Fruit fly (Drosophila melanogaster) whole organism, pupa: ENCODE data around the gene Mur2B.

Source experiments
- CG10348 ChIP-seq: fragments of 200-800 bp; sonication (Bioruptor generic); IDR thresholded peaks from 2 replicates; pipeline ENCODE4 v1.3.6; 2022; ENCODE audit warnings: missing biosample characterization, missing genetic modification characterization
- CG12605 ChIP-seq: fragments of 200-800 bp; sonication (Bioruptor generic); IDR thresholded peaks from 2 replicates; pipeline ENCODE4 v1.3.6; 2022; ENCODE audit warnings: missing biosample characterization, missing genetic modification characterization
- CG13204 ChIP-seq: fragments of 200-800 bp; sonication (Bioruptor generic); optimal IDR thresholded peaks from 2 replicates; lab custom pipeline; 2018; ENCODE audit warnings: missing biosample characterization, mild to moderate bottlenecking, missing genetic modification characterization, moderate library complexity
- CG14655 ChIP-seq: fragments of 200-800 bp; sonication (Bioruptor generic); optimal IDR thresholded peaks from 3 replicates; lab custom pipeline; 2017; ENCODE audit warnings: mild to moderate bottlenecking, missing biosample characterization, missing genetic modification reagents, missing genetic modification characterization
- CG15710 ChIP-seq: fragments of 200-800 bp; sonication (Bioruptor generic); optimal IDR thresholded peaks from 2 replicates; lab custom pipeline; 2018; ENCODE audit warnings: missing biosample characterization, mild to moderate bottlenecking, missing genetic modification characterization, moderate library complexity
- CG17806 ChIP-seq: fragments of 200-800 bp; sonication (Bioruptor generic); optimal IDR thresholded peaks from 2 replicates; lab custom pipeline; 2018; ENCODE audit warnings: missing biosample characterization, mild to moderate bottlenecking, missing genetic modification characterization, moderate library complexity
- CG32121 ChIP-seq: fragments of 200-800 bp; sonication (Bioruptor generic); IDR thresholded peaks from 2 replicates; pipeline ENCODE4 v1.3.6; 2022; ENCODE audit warnings: missing biosample characterization, missing genetic modification characterization
- CG34367 ChIP-seq: fragments of 200-800 bp; sonication (Bioruptor generic); optimal IDR thresholded peaks from 2 replicates; lab custom pipeline; 2018; ENCODE audit warnings: missing biosample characterization, mild to moderate bottlenecking, missing genetic modification characterization
- CG4496 ChIP-seq: fragments of 200-800 bp; sonication (Bioruptor generic); IDR thresholded peaks from 3 replicates; pipeline ENCODE4 v1.3.6; 2022; ENCODE audit warnings: missing biosample characterization, missing genetic modification characterization
- CG8159 ChIP-seq: fragments of 200-800 bp; sonication (Bioruptor generic); optimal IDR thresholded peaks from 3 replicates; lab custom pipeline; 2018; ENCODE audit warnings: missing biosample characterization, mild to moderate bottlenecking, missing genetic modification characterization, moderate library complexity
- CG8301 ChIP-seq: fragments of 200-800 bp; sonication (Bioruptor generic); optimal IDR thresholded peaks from 2 replicates; lab custom pipeline; 2018; ENCODE audit warnings: missing biosample characterization, mild to moderate bottlenecking, missing genetic modification characterization
- CG9948 ChIP-seq: fragments of 200-800 bp; sonication (Bioruptor generic); optimal IDR thresholded peaks from 2 replicates; lab custom pipeline; 2018; ENCODE audit warnings: missing biosample characterization, mild to moderate bottlenecking, missing genetic modification characterization, moderate library complexity
- D1 ChIP-seq: fragments of 200-800 bp; sonication (Bioruptor generic); optimal IDR thresholded peaks from 2 replicates; lab custom pipeline; 2018; ENCODE audit warnings: missing biosample characterization, mild to moderate bottlenecking, missing genetic modification characterization, moderate library complexity
- EcR ChIP-seq: fragments of 200-800 bp; sonication (Bioruptor generic); optimal IDR thresholded peaks from 3 replicates; lab custom pipeline; 2019; ENCODE audit warnings: missing biosample characterization, missing genetic modification characterization, mild to moderate bottlenecking, moderate library complexity, missing genetic modification reagents
- Ets98B ChIP-seq: fragments of 200-800 bp; sonication (Bioruptor generic); IDR thresholded peaks from 2 replicates; pipeline ENCODE4 v1.3.6; 2022; ENCODE audit warnings: missing biosample characterization, missing genetic modification characterization
- Pif1A ChIP-seq: fragments of 200-800 bp; sonication (Bioruptor generic); optimal IDR thresholded peaks from 3 replicates; lab custom pipeline; 2016; ENCODE audit warnings: missing biosample characterization, missing genetic modification characterization
- Pif1B ChIP-seq: fragments of 200-800 bp; sonication (Bioruptor generic); optimal IDR thresholded peaks from 3 replicates; lab custom pipeline; 2016; ENCODE audit warnings: missing biosample characterization, missing genetic modification characterization
- Snoo ChIP-seq: fragments of 200-800 bp; sonication (Bioruptor generic); optimal IDR thresholded peaks from 3 replicates; lab custom pipeline; 2017; ENCODE audit warnings: missing biosample characterization, mild to moderate bottlenecking, missing genetic modification characterization, inconsistent platforms
- fd96Ca ChIP-seq: fragments of 200-800 bp; sonication (Bioruptor generic); IDR thresholded peaks from 3 replicates; pipeline ENCODE4 v1.3.6; 2022; ENCODE audit warnings: missing biosample characterization, missing genetic modification characterization
- gl ChIP-seq: fragments of 200-800 bp; sonication (Bioruptor generic); optimal IDR thresholded peaks from 2 replicates; lab custom pipeline; 2018; ENCODE audit warnings: missing biosample characterization, mild to moderate bottlenecking, missing genetic modification characterization
- rn ChIP-seq: fragments of 200-800 bp; sonication (Bioruptor generic); IDR thresholded peaks from 2 replicates; pipeline ENCODE4 v1.3.6; 2022; ENCODE audit warnings: missing biosample characterization, missing genetic modification characterization

Mur2B gene

dm6 chrX:1512753-1513226 lies 155.8 kb downstream of the Mur2B start, which contains the start of gene CG14795:
TSS of gene CG14795 (minus strand) at chrX:1512803.
- TF ChIP-seq CG10348 (GFP tag; lab: Robert Waterston, UW) (no peak), CG12605 (no peak), Ets98B (0 out of 2 replicates have a peak, but pooled peaks have one; percentile 9)
- TF ChIP-seq, all 21 proteins: peak for 1

- TF ChIP-seq gl (tag; lab: Kevin White, UChicago) (no peak), EcR (GFP tag; lab: Kevin White, UChicago) (no peak), CG12605 (peak; percentile 67; the same call in 1 of the 2 replicates), CG34367 (tag; lab: Kevin White, UChicago) (no peak), CG13204 (no peak)
Observed at dm6 chrX:1508241-1508823, 160.3 kb downstream of the Mur2B start.

DNA sequence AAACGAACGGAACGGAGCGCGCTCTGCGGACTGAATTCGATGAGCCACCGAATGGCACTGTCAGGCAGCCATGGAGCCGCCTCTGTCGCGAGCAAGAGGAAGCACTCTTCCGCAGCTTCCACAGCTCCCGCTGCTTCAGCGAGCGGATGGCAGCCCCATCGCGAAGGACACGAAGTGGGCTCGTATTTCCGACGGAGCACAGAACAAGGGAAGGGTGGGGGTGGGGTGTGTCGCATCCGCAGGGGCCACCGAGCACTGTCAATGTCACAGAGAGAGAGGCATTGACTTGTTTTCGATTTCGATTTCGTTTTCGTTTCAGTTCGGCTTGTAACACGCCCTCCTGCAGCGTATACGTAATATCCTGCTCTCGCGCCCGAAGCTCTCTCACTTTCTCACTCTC lies 160.8 kb downstream of the Mur2B start, which contains the start of gene Nmdar2:
Gene Nmdar2, minus strand, starts transcription at position 59 of the 400 bp plus-strand sequence.
- TF ChIP-seq CG15710 (tag; lab: Kevin White, UChicago) = no peak
- no peak for TF ChIP-seq CG8159 (tag; lab: Kevin White, UChicago)
- no peak for TF ChIP-seq CG14655 (GFP tag; lab: Kevin White, UChicago)
- TF ChIP-seq CG17806 (tag; lab: Kevin White, UChicago) = no peak
- TF ChIP-seq rn (GFP tag; lab: Robert Waterston, UW) = no peak
- TF ChIP-seq Pif1A (GFP tag; lab: Kevin White, UChicago) = no peak
- TF ChIP-seq D1 = no peak
- TF ChIP-seq CG32121 (GFP tag; lab: Robert Waterston, UW) = no peak
- TF ChIP-seq CG13204 = no peak
- no peak for TF ChIP-seq CG10348 (GFP tag; lab: Robert Waterston, UW)
- TF ChIP-seq gl (tag; lab: Kevin White, UChicago) = no peak
- TF ChIP-seq CG8301 = no peak
- no peak for TF ChIP-seq CG34367 (tag; lab: Kevin White, UChicago)
- TF ChIP-seq Pif1B (GFP tag; lab: Kevin White, UChicago) = no peak
- TF ChIP-seq CG12605 = no peak
- TF ChIP-seq EcR (GFP tag; lab: Kevin White, UChicago) = no peak
- no peak for TF ChIP-seq CG9948 (tag; lab: Kevin White, UChicago)
- TF ChIP-seq Ets98B = no peak
- no peak for TF ChIP-seq CG4496 (GFP tag; lab: Robert Waterston, UW)
- TF ChIP-seq Snoo (tag; lab: Kevin White, UChicago) = no peak

- TF ChIP-seq gl (tag; lab: Kevin White, UChicago) (peak; percentile 41), CG12605 (peak; percentile 46), CG32121 (GFP tag; lab: Robert Waterston, UW) (no peak), fd96Ca (GFP tag; lab: Robert Waterston, UW) (peak; percentile 51; the same call in 1 of the 3 replicates), rn (GFP tag; lab: Robert Waterston, UW) (no peak), Snoo (tag; lab: Kevin White, UChicago) (peak; percentile 77), D1 (no peak), Pif1B (GFP tag; lab: Kevin White, UChicago) (no peak), CG9948 (tag; lab: Kevin White, UChicago) (peak; percentile 21), Ets98B (peak; percentile 40; the same call in 1 of the 2 replicates), CG10348 (GFP tag; lab: Robert Waterston, UW) (no peak), CG13204 (peak; percentile 41), CG14655 (GFP tag; lab: Kevin White, UChicago) (no peak), CG8159 (tag; lab: Kevin White, UChicago) (peak; percentile 43), CG4496 (GFP tag; lab: Robert Waterston, UW) (peak; percentile 69), CG15710 (tag; lab: Kevin White, UChicago) (peak; percentile 38), EcR (GFP tag; lab: Kevin White, UChicago) (no peak), CG34367 (tag; lab: Kevin White, UChicago) (peak; percentile 44), Pif1A (GFP tag; lab: Kevin White, UChicago) (peak; percentile 30), CG8301 (peak; percentile 16)
Observed at dm6 chrX:1482840-1483518, 185.6 kb downstream of the Mur2B start, which contains the start of the genes sta and inc. TSS of gene sta (minus strand) at chrX:1483413. TSS of gene inc (plus strand) at chrX:1483479.

dm6 chrX:1480426-1480825 lies 188.2 kb downstream of the Mur2B start:
- TF ChIP-seq D1 (no peak), CG17806 (tag; lab: Kevin White, UChicago) (no peak), CG10348 (GFP tag; lab: Robert Waterston, UW) (no peak), Pif1B (GFP tag; lab: Kevin White, UChicago) (no peak), EcR (GFP tag; lab: Kevin White, UChicago) (no peak), CG32121 (GFP tag; lab: Robert Waterston, UW) (no peak), Pif1A (GFP tag; lab: Kevin White, UChicago) (no peak), fd96Ca (GFP tag; lab: Robert Waterston, UW) (no peak), CG12605 (no peak), Snoo (tag; lab: Kevin White, UChicago) (no peak), gl (tag; lab: Kevin White, UChicago) (no peak), CG13204 (no peak), CG9948 (tag; lab: Kevin White, UChicago) (no peak), Ets98B (no peak), rn (GFP tag; lab: Robert Waterston, UW) (no peak), CG15710 (tag; lab: Kevin White, UChicago) (no peak), CG34367 (tag; lab: Kevin White, UChicago) (no peak)
